Fruit fly (Drosophila melanogaster): ENCODE measurements around the gene eff.

Gene eff

DNA sequence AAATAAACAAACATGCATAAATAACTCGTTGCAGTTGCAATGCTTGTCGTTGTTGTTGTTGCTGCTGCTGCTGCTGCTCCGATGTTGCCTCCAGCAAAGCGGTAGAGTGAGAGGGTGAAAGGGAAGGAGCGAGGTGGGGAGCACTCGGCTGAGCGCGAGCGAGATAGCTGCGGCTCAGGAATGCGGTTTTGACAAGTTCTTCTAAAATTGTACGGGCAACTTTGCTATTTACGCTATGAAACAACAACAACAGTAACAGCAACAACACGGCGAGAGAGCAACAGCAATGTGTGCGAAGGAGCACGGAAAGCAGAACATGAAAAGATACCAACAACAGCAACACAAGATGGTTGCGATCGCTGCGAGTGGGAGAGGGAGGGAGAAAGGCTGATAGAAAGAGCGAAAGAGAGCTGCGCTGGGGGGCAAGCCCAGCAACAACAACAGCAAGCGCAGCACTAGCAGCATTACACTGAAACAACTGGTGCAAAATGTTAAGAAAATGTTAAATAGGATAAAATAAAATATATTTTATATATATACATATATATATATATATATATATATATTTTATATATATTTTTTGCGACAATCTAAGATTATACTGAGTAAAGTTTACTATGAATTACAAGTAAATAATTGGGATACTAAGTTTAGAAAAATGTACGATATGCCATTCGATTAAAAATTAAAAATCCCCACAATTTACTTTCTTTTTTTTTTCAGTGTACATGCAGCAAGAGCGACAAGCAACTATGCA lies 26.8 kb downstream of the eff start (continued):
- TF ChIP-seq sna (GFP tag; IDR thresholded peaks at IDR 0.05; ENCODE audit: partially characterized antibody) (no peak), CG2202 (tag; optimal IDR thresholded peaks at IDR 0.05) (no peak), Gsc (GFP tag; IDR thresholded peaks at IDR 0.05) (no peak), CG4282 (GFP tag; optimal IDR thresholded peaks at IDR 0.05) (no peak), CG12104 (GFP tag; optimal IDR thresholded peaks at IDR 0.05) (peak; percentile 81), CG6654 (GFP tag; optimal IDR thresholded peaks at IDR 0.05) (peak; percentile 74), chif (GFP tag; optimal IDR thresholded peaks at IDR 0.05) (peak in 1 of 2 experiments; percentile 32), repo (GFP tag; optimal IDR thresholded peaks at IDR 0.05) (no peak), caup (GFP tag; optimal IDR thresholded peaks at IDR 0.05; ENCODE audit: severe bottlenecking) (no peak), Xrp1 (GFP tag; IDR thresholded peaks at IDR 0.05) (peak; percentile 79), CG33557 (GFP tag; optimal IDR thresholded peaks at IDR 0.05) (peak; percentile 82), CG6791 (GFP tag; IDR thresholded peaks at IDR 0.05; ENCODE audit: partially characterized antibody) (no peak), yki (optimal IDR thresholded peaks at IDR 0.05) (peak; percentile 30), H2.0 (GFP tag; IDR thresholded peaks at IDR 0.05) (peak; percentile 22; the same call in 1 of the 2 replicates), sens (GFP tag) (peak; percentile 59), CG4360 (GFP tag; IDR thresholded peaks at IDR 0.05) (peak; percentile 100), nmo (GFP tag; optimal IDR thresholded peaks at IDR 0.05) (peak; percentile 87), gcm (GFP tag; optimal IDR thresholded peaks at IDR 0.05) (peak; percentile 72), CG1529 (GFP tag; optimal IDR thresholded peaks at IDR 0.05) (peak; percentile 4), hth (optimal IDR thresholded peaks at IDR 0.05) (no peak), CG13123 (GFP tag; optimal IDR thresholded peaks at IDR 0.05) (no peak), CG8281 (tag; optimal IDR thresholded peaks at IDR 0.05) (peak; percentile 34), lmd (GFP tag; IDR thresholded peaks at IDR 0.05) (peak; percentile 50; the same call in 1 of the 2 replicates), gfzf (GFP tag; optimal IDR thresholded peaks at IDR 0.05) (no peak), Stat92E (GFP tag; optimal IDR thresholded peaks at IDR 0.05) (peak in 1 of 3 experiments; percentile 84), CG12155 (GFP tag; optimal IDR thresholded peaks at IDR 0.05) (peak; percentile 9), pan (optimal IDR thresholded peaks at IDR 0.05) (no peak), pan (GFP tag; optimal IDR thresholded peaks at IDR 0.05 in 1 of 2, IDR thresholded peaks at IDR 0.05 in 1 of 2) (peak in 1 of 2 experiments; percentile 49), gcm2 (GFP tag; optimal IDR thresholded peaks at IDR 0.05) (no peak), CG12769 (tag; optimal IDR thresholded peaks at IDR 0.05) (peak; percentile 46), CG31441 (GFP tag; IDR thresholded peaks at IDR 0.05) (peak; percentile 75), CG30403 (GFP tag; optimal IDR thresholded peaks at IDR 0.05) (no peak), CG15479 (GFP tag; optimal IDR thresholded peaks at IDR 0.05) (peak; percentile 68), NC2β (GFP tag; optimal IDR thresholded peaks at IDR 0.05) (peak; percentile 63), CG2889 (GFP tag; IDR thresholded peaks at IDR 0.05) (no peak), CG10147 (GFP tag; optimal IDR thresholded peaks at IDR 0.05) (peak; percentile 27), tll (GFP tag; optimal IDR thresholded peaks at IDR 0.05) (peak in 1 of 2 experiments; percentile 68), Mes4 (GFP tag; optimal IDR thresholded peaks at IDR 0.05) (no peak), CG10654 (GFP tag; optimal IDR thresholded peaks at IDR 0.05) (peak; percentile 79), al (GFP tag; IDR thresholded peaks at IDR 0.05) (no peak), CG30431 (GFP tag; optimal IDR thresholded peaks at IDR 0.05) (peak; percentile 24), Scr (GFP tag; IDR thresholded peaks at IDR 0.05; ENCODE audit: partially characterized antibody) (0 out of 2 replicates have a peak, but pooled peaks have one; percentile 10), wor (GFP tag; IDR thresholded peaks at IDR 0.05) (no peak), Vsx1 (GFP tag; optimal IDR thresholded peaks at IDR 0.05) (no peak), pros (GFP tag; optimal IDR thresholded peaks at IDR 0.05) (peak; percentile 91), rib (GFP tag; IDR thresholded peaks at IDR 0.05) (peak; percentile 79; the same call in 1 of the 2 replicates), CG1792 (GFP tag; optimal IDR thresholded peaks at IDR 0.05) (peak; percentile 30), CG13287 (GFP tag; IDR thresholded peaks at IDR 0.05; ENCODE audit: partially characterized antibody) (0 out of 2 replicates have a peak, but pooled peaks have one; percentile 6), Awh (GFP tag; IDR thresholded peaks at IDR 0.05) (0 out of 2 replicates have a peak, but pooled peaks have one; percentile 42)

Data from whole organism, embryonic.